Worm (Caenorhabditis elegans) whole organism, L2 larva: ENCODE measurements around the gene C28D4.10.

ENCODE experiments used
- blmp-1 ChIP-seq: sonication (generic microtip); optimal IDR thresholded peaks from 2 replicates; lab custom pipeline; 2017; ENCODE audit warnings: missing genetic modification characterization, mild to moderate bottlenecking, missing compliant biosample characterization, antibody characterized with exemption, moderate library complexity; ENCODE audit not compliant: insufficient read depth
- nhr-10 ChIP-seq: sonication (generic microtip); optimal IDR thresholded peaks from 2 replicates; lab custom pipeline; 2017; ENCODE audit warnings: missing biosample characterization, missing genetic modification characterization
- nhr-23 ChIP-seq: fragments of 150-350 bp; optimal IDR thresholded peaks from 2 replicates; lab custom pipeline; 2014; ENCODE audit warnings: missing biosample characterization, missing genetic modification reagents, missing genetic modification characterization

DNA sequence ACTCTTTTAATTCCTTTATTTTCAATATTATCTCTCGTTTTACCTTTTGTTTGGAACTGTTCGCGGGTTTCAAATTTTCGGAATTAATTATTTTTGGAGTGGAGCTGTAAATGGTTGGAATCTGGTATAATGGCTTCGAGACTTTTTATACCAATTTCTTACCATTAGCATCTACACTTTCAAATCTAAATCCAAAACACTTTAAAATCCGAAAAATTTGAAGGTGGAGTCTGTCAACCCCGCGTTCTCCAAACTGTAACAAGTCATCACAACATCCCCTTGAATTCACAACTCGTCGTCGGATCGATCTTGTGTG, 19.1 kb downstream of the C28D4.10 start, which contains the start of gene nhr-97:
- TF ChIP-seq nhr-10 (tag; lab: Kevin White, UChicago): no peak
- TF ChIP-seq blmp-1: no peak
- no peak for TF ChIP-seq nhr-23
